Fruit fly (Drosophila melanogaster) whole organism: ENCODE data around the gene CG7368.

Source experiments
- CG8478 ChIP-seq: fragments of >200 bp; optimal IDR thresholded peaks from 2 replicates; lab custom pipeline; 2018; ENCODE audit warnings: inconsistent platforms
- EcR ChIP-seq, 2 experiments: fragments of >200 bp; optimal IDR thresholded peaks; 2 replicates each; lab custom pipeline; 2017; ENCODE audit warnings: missing biosample characterization in 2 of 2, missing genetic modification characterization in 2 of 2, missing genetic modification reagents in 2 of 2
- pan ChIP-seq: fragments of >200 bp; optimal IDR thresholded peaks from 2 replicates; lab custom pipeline; 2017
- usp ChIP-seq: fragments of >200 bp; optimal IDR thresholded peaks from 2 replicates; lab custom pipeline; 2017; ENCODE audit warnings: missing biosample characterization, missing genetic modification characterization, mixed read lengths

dm6 chr3L:11630684-11631083 lies 33.7 kb downstream of the CG7368 start:
- TF ChIP-seq pan (lab: Kevin White, UChicago) (no peak), CG8478 (lab: Kevin White, UChicago) (no peak), usp (GFP tag; lab: Kevin White, UChicago) (no peak), EcR (GFP tag; optimal IDR thresholded peaks at IDR 0.05; lab: Kevin White, UChicago) (no peak)
